Fruit fly (Drosophila melanogaster) ovary, adult (tissue): ENCODE measurements around the gene CtsL4.

Experiments
- CG17801 ChIP-seq: fragments of 200-800 bp; optimal IDR thresholded peaks from 2 replicates; lab custom pipeline; 2019; ENCODE audit warnings: missing biosample characterization, mild to moderate bottlenecking, missing genetic modification characterization, moderate library complexity; ENCODE audit not compliant: partially characterized antibody

CtsL4 gene

DNA sequence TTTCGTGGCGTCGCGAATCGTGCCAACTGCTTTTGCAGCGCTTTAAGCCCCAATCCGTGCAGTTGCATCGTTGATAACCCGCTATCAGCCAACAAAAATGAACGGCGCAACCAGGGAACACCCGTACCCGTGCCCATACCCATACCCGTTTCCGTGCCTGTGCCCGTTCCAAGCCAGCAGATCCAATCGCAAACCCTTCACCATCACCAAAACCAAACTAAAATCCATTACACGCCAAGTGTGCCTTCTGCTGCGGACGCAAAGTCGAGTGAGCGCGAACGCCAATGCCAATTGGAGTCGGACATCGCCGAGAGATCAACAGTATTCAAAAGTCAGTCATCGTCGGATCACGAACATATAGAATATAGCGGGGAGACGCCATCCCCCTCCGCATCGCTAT is 22.2 kb downstream of the CtsL4 start:
- no peak for TF ChIP-seq CG17801 (GFP tag; lab: Kevin White, UChicago)

DNA sequence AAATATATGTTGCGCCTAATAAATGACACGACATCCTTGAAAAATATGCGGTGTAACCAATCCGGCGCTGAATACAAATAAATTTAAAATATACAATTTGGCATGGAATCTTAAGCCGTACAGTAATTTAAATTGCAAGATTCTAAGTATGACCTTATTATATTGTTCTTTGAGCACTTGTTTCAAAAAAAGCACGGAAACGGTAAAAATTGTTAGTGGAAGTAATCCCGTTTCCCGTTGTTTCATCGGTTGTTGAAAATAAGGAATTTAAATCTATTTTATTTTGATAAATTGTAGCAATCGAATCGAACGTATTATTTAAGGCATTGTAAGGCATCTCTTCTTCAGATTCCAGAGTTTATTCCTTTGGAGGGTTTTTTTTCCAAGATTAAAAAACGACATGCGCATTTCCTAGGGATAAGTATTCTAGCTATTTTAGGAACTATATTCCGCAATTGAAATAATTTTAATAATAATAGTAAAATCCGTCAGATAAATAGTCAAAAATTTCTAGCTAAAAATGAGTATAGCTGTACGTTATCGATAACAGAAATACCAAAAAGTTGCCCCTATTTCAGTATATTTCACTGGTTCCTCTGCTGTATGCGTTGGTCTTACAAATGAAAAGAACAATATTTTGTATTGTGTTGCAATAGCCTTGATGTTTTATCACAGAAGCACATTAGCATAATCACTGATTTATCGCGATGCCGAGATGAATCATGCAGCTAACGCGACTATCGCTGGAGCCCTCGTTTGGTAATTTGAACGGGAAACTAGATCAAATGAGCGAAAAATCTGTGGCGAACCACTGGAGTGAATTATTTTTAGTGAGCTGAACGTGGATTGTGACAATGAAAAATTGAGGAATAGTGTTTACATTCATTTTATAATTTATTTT is 23.1 kb downstream of the CtsL4 start, which contains the start of gene GATAd:
TSS of gene GATAd (plus strand) at position 644 of the 901 bp plus-strand sequence.
- TF ChIP-seq CG17801 (GFP tag; lab: Kevin White, UChicago) = no peak

DNA sequence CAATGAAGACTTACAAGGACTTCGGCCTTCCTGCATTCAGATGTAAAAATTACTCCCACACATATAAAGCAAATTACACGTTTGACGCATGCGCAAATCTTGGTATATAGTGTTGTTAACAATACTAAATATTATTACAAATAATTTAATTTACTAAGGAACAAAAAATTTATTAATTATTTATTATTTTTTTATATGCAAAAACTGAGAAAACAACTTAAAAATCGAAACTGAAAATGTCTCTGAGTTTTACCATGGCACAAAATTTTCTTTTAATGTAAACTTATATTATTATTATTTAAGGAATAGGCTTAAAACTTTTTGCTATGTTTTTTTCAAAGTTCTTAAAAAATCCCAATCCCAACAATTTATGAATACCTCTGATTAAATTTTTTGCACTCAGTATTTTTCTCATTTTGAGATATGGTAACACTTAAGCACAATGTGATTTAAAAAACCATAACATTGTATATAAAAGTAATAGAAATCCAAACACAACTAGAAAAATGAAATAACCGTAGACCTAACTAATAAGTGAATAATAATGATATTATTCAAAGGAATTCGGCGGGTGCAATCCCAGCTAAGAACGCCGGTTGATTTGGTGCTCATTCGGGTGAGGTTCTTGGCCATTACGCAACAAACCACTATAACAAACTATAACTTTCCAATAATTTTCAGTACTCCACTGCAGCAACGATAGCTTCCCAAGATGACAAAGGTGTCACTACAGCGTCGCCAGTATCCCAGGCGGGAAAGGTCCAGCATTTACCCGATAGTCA is 25.1 kb downstream of the CtsL4 start, which contains the start of the genes Schip1 and Cox10:
TSS of gene Schip1 (minus strand) at position 51 of the 782 bp plus-strand sequence.
TSS of gene Cox10 (plus strand) at position 406 of the 782 bp plus-strand sequence.
- no peak for TF ChIP-seq CG17801 (GFP tag; lab: Kevin White, UChicago)

dm6 chr2L:10327790-10328189 is 28.6 kb downstream of the CtsL4 start, which contains the start of gene RnrL:
RnrL (minus strand) TSS chr2L:10327943.
- TF ChIP-seq CG17801 (GFP tag; lab: Kevin White, UChicago) = no peak

DNA sequence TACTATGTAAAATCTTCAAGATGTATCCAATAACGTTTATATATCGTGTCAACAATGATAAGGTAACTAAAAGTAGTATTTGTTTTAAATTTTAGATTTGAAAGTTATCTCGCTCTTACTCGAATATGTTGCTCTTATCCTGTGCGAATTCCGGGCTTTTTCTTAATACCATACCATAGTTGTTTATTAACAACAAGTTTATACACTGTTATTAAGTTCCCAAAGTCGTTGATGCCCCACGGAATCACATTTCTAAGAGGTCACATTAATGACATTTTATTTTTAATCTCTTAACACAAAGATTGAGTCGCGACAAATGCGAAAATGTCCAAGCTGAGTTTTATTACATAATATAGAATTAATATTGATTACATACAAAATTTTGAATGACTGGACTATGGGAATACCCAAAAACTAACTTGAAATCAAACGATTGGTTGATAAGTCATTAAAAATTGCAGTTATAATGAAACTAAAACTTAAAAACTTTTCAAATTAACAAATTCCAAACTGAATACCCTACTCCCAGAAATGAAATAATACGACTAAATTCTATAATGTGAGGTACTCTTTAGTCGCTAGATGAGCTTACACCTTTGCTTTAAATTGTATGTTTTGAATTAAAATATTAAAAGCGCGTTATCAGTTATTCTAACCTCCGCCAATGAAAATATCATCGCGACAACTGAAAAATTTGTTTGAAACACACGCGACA is 33.5 kb downstream of the CtsL4 start, which contains the start of gene CG5381:
TSS of gene CG5381 (minus strand) at position 330 of the 715 bp plus-strand sequence.
- no peak for TF ChIP-seq CG17801 (GFP tag; lab: Kevin White, UChicago)

DNA sequence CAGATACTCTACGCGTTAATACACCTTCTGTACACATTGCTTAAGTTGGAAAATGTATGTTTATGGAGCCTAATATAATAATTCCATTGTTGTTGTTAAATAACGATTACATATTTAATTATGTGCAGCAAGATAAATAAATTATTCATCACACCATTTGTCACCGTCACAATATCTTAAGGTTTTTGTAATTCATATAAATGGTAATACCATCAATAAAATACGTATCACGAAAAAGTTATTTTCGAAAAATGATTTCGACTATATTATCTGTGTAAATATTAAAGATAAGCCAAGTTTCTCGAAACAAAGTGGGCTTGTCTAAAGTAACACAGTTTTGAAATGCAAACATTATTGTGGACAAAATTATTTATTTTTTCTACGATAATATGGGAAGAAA is 34.2 kb downstream of the CtsL4 start, which contains the start of gene CG4995:
TSS of gene CG4995 (plus strand) at position 301 of the 400 bp plus-strand sequence.
- TF ChIP-seq CG17801 (GFP tag; lab: Kevin White, UChicago) = no peak

DNA sequence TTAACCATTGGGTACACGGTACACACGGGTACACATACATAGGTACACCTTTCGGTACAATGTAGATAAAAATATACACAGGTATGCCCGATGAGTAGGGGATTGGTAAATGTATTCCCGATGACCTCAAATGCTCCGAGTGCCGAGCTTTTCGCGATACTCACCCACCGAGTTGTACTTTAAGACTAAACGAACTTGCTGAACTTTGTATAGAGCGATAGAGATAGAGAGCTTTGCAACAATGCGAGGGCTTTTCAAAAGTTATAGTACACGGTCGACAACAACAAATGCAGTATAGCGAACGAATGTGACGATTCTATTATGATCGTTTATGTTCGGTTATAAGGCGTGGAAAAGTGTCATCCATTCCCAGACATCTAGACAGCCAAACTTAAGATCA is 34.8 kb downstream of the CtsL4 start:
- peak; percentile 75 for TF ChIP-seq CG17801 (GFP tag; lab: Kevin White, UChicago)

DNA sequence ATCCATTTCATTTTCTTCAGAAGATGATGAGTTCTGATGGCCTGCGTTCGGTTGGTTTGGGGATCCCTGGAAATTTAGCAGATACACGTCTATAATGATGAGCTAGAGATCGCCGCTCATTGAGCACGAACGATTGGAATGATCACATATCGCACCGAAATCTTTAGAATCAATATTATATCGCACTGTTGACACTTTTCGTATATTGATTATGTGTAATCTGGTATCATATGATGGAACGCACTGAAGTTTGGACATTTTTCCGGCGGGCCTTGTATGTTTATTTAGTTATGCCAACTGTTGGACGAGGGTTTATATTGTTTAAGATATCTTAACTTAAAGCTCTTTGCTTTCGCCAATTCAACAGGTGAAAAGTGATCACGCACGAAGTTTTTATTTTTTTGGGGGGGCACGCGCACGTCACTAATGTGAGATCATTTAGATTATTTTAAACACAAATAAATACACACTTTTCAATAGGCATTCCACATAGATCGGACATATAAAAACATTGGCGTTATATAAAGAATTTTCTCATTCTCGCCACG is 35.3 kb downstream of the CtsL4 start:
- TF ChIP-seq CG17801 (GFP tag; lab: Kevin White, UChicago) = no peak

- no peak for TF ChIP-seq CG17801 (GFP tag; lab: Kevin White, UChicago)
These were observed 36.1 kb downstream of the CtsL4 start for dm6 chr2L:10320174-10320775.

DNA sequence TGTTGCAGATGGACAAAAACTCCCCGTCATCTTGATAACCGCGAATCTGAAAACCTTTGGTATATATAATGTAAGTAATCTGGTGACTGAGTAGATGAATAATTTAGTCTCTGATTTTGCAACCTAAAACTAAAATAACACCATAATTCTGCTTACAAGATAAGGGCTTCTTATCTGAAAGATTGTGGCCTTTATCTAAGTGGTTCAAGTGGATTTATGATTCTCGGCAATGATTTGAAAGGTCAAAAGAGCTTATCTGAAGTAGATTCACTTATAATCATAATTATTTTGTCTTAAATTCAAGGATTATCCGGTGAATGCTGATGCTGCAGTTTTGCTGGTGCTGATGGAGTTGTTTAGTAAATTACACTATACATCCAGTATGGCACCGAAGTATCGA is 40.5 kb downstream of the CtsL4 start:
- TF ChIP-seq CG17801 (GFP tag; lab: Kevin White, UChicago) = no peak

DNA sequence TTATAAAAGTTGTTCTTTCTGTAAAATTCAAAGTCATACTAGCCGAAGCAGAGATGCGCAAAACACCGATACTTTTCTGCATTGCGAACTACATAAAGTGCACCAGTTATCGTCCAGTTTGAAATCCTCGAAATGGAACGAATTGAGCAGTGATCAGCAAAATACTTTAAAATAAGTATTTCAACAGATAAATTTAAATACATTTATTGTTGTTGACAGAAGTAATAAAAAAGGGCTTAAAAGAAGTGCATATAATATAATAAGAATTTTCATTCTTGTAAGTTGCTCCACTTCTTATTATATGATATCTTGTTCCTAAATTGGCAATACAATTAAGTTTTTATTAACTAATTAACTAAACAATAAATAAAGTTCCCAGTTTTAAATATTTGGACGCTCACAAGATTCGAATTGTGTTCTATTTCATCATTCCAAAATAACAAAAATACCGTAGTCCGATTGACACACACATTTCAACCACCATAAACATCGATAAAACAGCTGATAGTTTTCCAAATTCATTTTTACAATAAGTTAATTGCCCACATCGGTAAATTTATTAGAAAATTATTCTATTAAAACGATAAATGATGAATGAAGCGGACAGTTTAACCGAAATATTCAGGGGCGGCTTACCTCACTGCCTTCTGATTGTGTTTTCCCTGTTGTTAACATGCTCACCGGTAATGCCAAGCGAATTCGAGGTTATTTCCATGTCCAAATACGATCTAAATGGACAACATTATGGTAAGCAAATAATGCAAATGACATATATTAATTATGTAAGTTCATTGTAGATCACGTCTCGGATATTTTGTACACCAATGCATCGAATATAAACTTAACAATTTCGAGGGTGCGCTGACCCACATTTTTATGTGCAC is 41.8 kb downstream of the CtsL4 start, which contains the start of the genes Usp14 and CG4972:
TSS of gene Usp14 (minus strand) at position 70 of the 884 bp plus-strand sequence.
TSS of gene CG4972 (plus strand) at position 466 of the 884 bp plus-strand sequence.
- no peak for TF ChIP-seq CG17801 (GFP tag; lab: Kevin White, UChicago)

dm6 chr2L:10311822-10312221 is 44.6 kb downstream of the CtsL4 start:
- no peak for TF ChIP-seq CG17801 (GFP tag; lab: Kevin White, UChicago)
